Fruit fly (Drosophila melanogaster): ENCODE measurements around the gene CG14312.

The CG14312 gene

dm6 chr3R:18314824-18315690 is 31.7 kb upstream of the CG14312 start (continued):
- TF ChIP-seq esg (GFP tag; conservative IDR thresholded peaks at IDR 0.05) = 0 out of 2 replicates have a peak, but pooled peaks have one; percentile 19
- peak; percentile 93 for TF ChIP-seq scrt (GFP tag; optimal IDR thresholded peaks at IDR 0.05)
- TF ChIP-seq Dek (tag; optimal IDR thresholded peaks at IDR 0.05) = peak; percentile 4
- no peak for TF ChIP-seq ewg (GFP tag; optimal IDR thresholded peaks at IDR 0.05)
- peak; percentile 39; the same call in 1 of the 3 replicates for TF ChIP-seq ken (GFP tag; IDR thresholded peaks at IDR 0.05)
- TF ChIP-seq CG8089 (GFP tag; optimal IDR thresholded peaks at IDR 0.05) = no peak
- TF ChIP-seq vvl (GFP tag; IDR thresholded peaks at IDR 0.05) = peak; percentile 69; the same call in 1 of the 2 replicates
- TF ChIP-seq stc (GFP tag; IDR thresholded peaks at IDR 0.05) = 0 out of 2 replicates have a peak, but pooled peaks have one; percentile 32
- TF ChIP-seq CG31441 (GFP tag; IDR thresholded peaks at IDR 0.05) = peak; percentile 36; the same call in 1 of the 2 replicates
- TF ChIP-seq pum (GFP tag; optimal IDR thresholded peaks at IDR 0.05) = peak; percentile 6
- no peak; the same call in 2 of the 3 replicates for TF ChIP-seq B-H1 (GFP tag; IDR thresholded peaks at IDR 0.05)
- TF ChIP-seq CG9932 (GFP tag; IDR thresholded peaks at IDR 0.05) = peak; percentile 40
- TF ChIP-seq Trl (optimal IDR thresholded peaks at IDR 0.05) = peak; percentile 62 to 66
- peak; percentile 2 for TF ChIP-seq Trl (GFP tag; optimal IDR thresholded peaks at IDR 0.05)
- peak; percentile 14 for TF ChIP-seq Dip3 (GFP tag; optimal IDR thresholded peaks at IDR 0.05)
- peak; percentile 60 for TF ChIP-seq gem (tag; optimal IDR thresholded peaks at IDR 0.05)
- 0 out of 2 replicates have a peak, but pooled peaks have one; percentile 5 for TF ChIP-seq al (GFP tag; IDR thresholded peaks at IDR 0.05)
- TF ChIP-seq CG12769 (tag; optimal IDR thresholded peaks at IDR 0.05) = peak; percentile 73
- peak; percentile 6 for TF ChIP-seq gsb-n (tag; optimal IDR thresholded peaks at IDR 0.05)
- TF ChIP-seq her (GFP tag; optimal IDR thresholded peaks at IDR 0.05) = peak; percentile 48
- no peak for TF ChIP-seq CG8290 (GFP tag; optimal IDR thresholded peaks at IDR 0.05)
- peak in 1 of 2 experiments; percentile 66 for TF ChIP-seq CG8290 (tag; optimal IDR thresholded peaks at IDR 0.05)
- 0 out of 2 replicates have a peak, but pooled peaks have one; percentile 23 for TF ChIP-seq gsb (GFP tag; IDR thresholded peaks at IDR 0.05)
- no peak for TF ChIP-seq CG32772 (GFP tag; IDR thresholded peaks at IDR 0.05)
- TF ChIP-seq Meics (GFP tag; optimal IDR thresholded peaks at IDR 0.05) = peak; percentile 7
- TF ChIP-seq Lim3 (GFP tag; IDR thresholded peaks at IDR 0.05) = no peak
- peak; percentile 32 for TF ChIP-seq CG13424 (tag; optimal IDR thresholded peaks at IDR 0.05)
- TF ChIP-seq CG1792 (GFP tag; optimal IDR thresholded peaks at IDR 0.05) = peak; percentile 18
- peak; percentile 43; the same call in 1 of the 3 replicates for TF ChIP-seq Dbx (GFP tag; IDR thresholded peaks at IDR 0.05)
- TF ChIP-seq ind (GFP tag; optimal IDR thresholded peaks at IDR 0.05) = peak; percentile 31
- peak; percentile 42 for TF ChIP-seq CG15514 (GFP tag; optimal IDR thresholded peaks at IDR 0.05)
- peak; percentile 78 for TF ChIP-seq ci (GFP tag; IDR thresholded peaks at IDR 0.05)
- TF ChIP-seq Ets97D (GFP tag; optimal IDR thresholded peaks at IDR 0.05) = peak; percentile 34
- TF ChIP-seq seq (GFP tag; IDR thresholded peaks at IDR 0.05) = peak; percentile 22; the same call in 1 of the 2 replicates
- no peak for TF ChIP-seq Usf (GFP tag; optimal IDR thresholded peaks at IDR 0.05)
- TF ChIP-seq CG9817 (tag; optimal IDR thresholded peaks at IDR 0.05) = no peak
- no peak for TF ChIP-seq CG15696 (tag; optimal IDR thresholded peaks at IDR 0.05)
- TF ChIP-seq insv (GFP tag; optimal IDR thresholded peaks at IDR 0.05) = no peak
- peak; percentile 46; the same call in 1 of the 2 replicates for TF ChIP-seq CG14441 (GFP tag; IDR thresholded peaks at IDR 0.05)
- TF ChIP-seq CG1647 (GFP tag; optimal IDR thresholded peaks at IDR 0.05) = no peak
- 0 out of 2 replicates have a peak, but pooled peaks have one; percentile 32 for TF ChIP-seq CG14014 (GFP tag; IDR thresholded peaks at IDR 0.05)
- 0 out of 4 replicates have a peak, but pooled peaks have one; percentile 54 for TF ChIP-seq chinmo (GFP tag; IDR thresholded peaks at IDR 0.05; ENCODE audit: partially characterized antibody)
- TF ChIP-seq Fer1 (GFP tag; optimal IDR thresholded peaks at IDR 0.05) = peak; percentile 12
- TF ChIP-seq CoRest (tag; optimal IDR thresholded peaks at IDR 0.05) = peak; percentile 16
- TF ChIP-seq Sox102F (GFP tag; optimal IDR thresholded peaks at IDR 0.05) = peak; percentile 20
- no peak for TF ChIP-seq ERR (GFP tag; optimal IDR thresholded peaks at IDR 0.05)
- TF ChIP-seq pho (GFP tag; optimal IDR thresholded peaks at IDR 0.05) = peak; percentile 20
- TF ChIP-seq HHEX (GFP tag; optimal IDR thresholded peaks at IDR 0.05) = peak; percentile 18
- peak; percentile 71 for TF ChIP-seq CG32532 (GFP tag; IDR thresholded peaks at IDR 0.05)
